Fruit fly (Drosophila melanogaster) whole organism, embryonic: ENCODE results near the gene CG4017.

Experiments
- ATbp ChIP-seq: fragments of 200-800 bp; sonication (Bioruptor generic); optimal IDR thresholded peaks from 2 replicates; lab custom pipeline; 2017; ENCODE audit warnings: missing biosample characterization, mild to moderate bottlenecking, missing genetic modification characterization, missing genetic modification reagents
- BtbVII ChIP-seq: fragments of 200-800 bp; sonication (Bioruptor generic); optimal IDR thresholded peaks from 3 replicates; lab custom pipeline; 2017; ENCODE audit warnings: missing biosample characterization, mild to moderate bottlenecking, missing genetic modification characterization
- CG10147 ChIP-seq: fragments of 200-800 bp; sonication (Bioruptor generic); optimal IDR thresholded peaks from 2 replicates; lab custom pipeline; 2019; ENCODE audit warnings: missing biosample characterization, mild to moderate bottlenecking, missing genetic modification characterization, moderate library complexity
- CG11398 ChIP-seq: fragments of 200-800 bp; sonication (Bioruptor generic); optimal IDR thresholded peaks from 2 replicates; lab custom pipeline; 2016; ENCODE audit warnings: missing biosample characterization, missing genetic modification characterization
- CG11696 ChIP-seq: fragments of 200-800 bp; sonication (Bioruptor generic); IDR thresholded peaks from 2 replicates; pipeline ENCODE4 v1.3.6; 2022; ENCODE audit warnings: missing biosample characterization, missing genetic modification characterization
- CG12071 ChIP-seq: fragments of 200-800 bp; sonication (Bioruptor generic); optimal IDR thresholded peaks from 3 replicates; lab custom pipeline; 2018; ENCODE audit warnings: missing biosample characterization, mild to moderate bottlenecking, missing genetic modification characterization
- CG12104 ChIP-seq: fragments of 200-800 bp; sonication (Bioruptor generic); optimal IDR thresholded peaks from 3 replicates; lab custom pipeline; 2016; ENCODE audit warnings: missing biosample characterization, missing genetic modification characterization
- CG15011 ChIP-seq: fragments of 200-800 bp; sonication (Bioruptor generic); optimal IDR thresholded peaks from 3 replicates; lab custom pipeline; 2018; ENCODE audit warnings: missing biosample characterization, mild to moderate bottlenecking, missing genetic modification characterization
- CG15269 ChIP-seq: fragments of 200-800 bp; sonication (Bioruptor generic); optimal IDR thresholded peaks from 2 replicates; lab custom pipeline; 2018; ENCODE audit warnings: missing biosample characterization, mild to moderate bottlenecking, missing genetic modification characterization, moderate library complexity
- CG15514 ChIP-seq: fragments of 200-800 bp; sonication (Bioruptor generic); optimal IDR thresholded peaks from 3 replicates; lab custom pipeline; 2017; ENCODE audit warnings: missing biosample characterization, missing genetic modification characterization, mild to moderate bottlenecking, moderate library complexity, missing genetic modification reagents
- CG16813 ChIP-seq: fragments of 200-800 bp; sonication (Bioruptor generic); IDR thresholded peaks from 3 replicates; pipeline ENCODE4 v1.3.6; 2022; ENCODE audit warnings: missing biosample characterization, missing genetic modification characterization; ENCODE audit not compliant: partially characterized antibody
- CG18764 ChIP-seq: fragments of 200-800 bp; sonication (Bioruptor generic); optimal IDR thresholded peaks from 3 replicates; lab custom pipeline; 2016; ENCODE audit warnings: missing biosample characterization, missing genetic modification characterization
- CG2116 ChIP-seq: fragments of 200-800 bp; sonication (Bioruptor generic); optimal IDR thresholded peaks from 3 replicates; lab custom pipeline; 2018; ENCODE audit warnings: missing biosample characterization, mild to moderate bottlenecking, missing genetic modification characterization
- CG2120 ChIP-seq: fragments of 200-800 bp; sonication (Bioruptor generic); optimal IDR thresholded peaks from 3 replicates; lab custom pipeline; 2016; ENCODE audit warnings: missing biosample characterization, missing genetic modification characterization
- CG2875 ChIP-seq: fragments of 200-800 bp; sonication (Bioruptor generic); optimal IDR thresholded peaks from 2 replicates; lab custom pipeline; 2017; ENCODE audit warnings: missing biosample characterization, mild to moderate bottlenecking, missing genetic modification characterization, missing genetic modification reagents
- CG3407 ChIP-seq: fragments of 200-800 bp; sonication (Bioruptor generic); optimal IDR thresholded peaks from 2 replicates; lab custom pipeline; 2018; ENCODE audit warnings: missing biosample characterization, mild to moderate bottlenecking, missing genetic modification characterization
- CG4424 ChIP-seq: fragments of 200-800 bp; sonication (Bioruptor generic); optimal IDR thresholded peaks from 3 replicates; lab custom pipeline; 2016; ENCODE audit warnings: missing biosample characterization, missing genetic modification characterization
- CG6813 ChIP-seq: fragments of 200-800 bp; sonication (Bioruptor generic); optimal IDR thresholded peaks from 2 replicates; lab custom pipeline; 2017; ENCODE audit warnings: missing biosample characterization, missing genetic modification characterization, mild to moderate bottlenecking, moderate library complexity, missing genetic modification reagents
- CG8944 ChIP-seq: fragments of 200-800 bp; sonication (Bioruptor generic); optimal IDR thresholded peaks from 3 replicates; lab custom pipeline; 2016; ENCODE audit warnings: missing biosample characterization, missing genetic modification characterization
- CG9609 ChIP-seq: fragments of 200-800 bp; sonication (Bioruptor generic); optimal IDR thresholded peaks from 3 replicates; lab custom pipeline; 2016; ENCODE audit warnings: missing biosample characterization, missing genetic modification characterization
- CG9727 ChIP-seq: fragments of 200-800 bp; sonication (Bioruptor generic); optimal IDR thresholded peaks from 3 replicates; lab custom pipeline; 2017; ENCODE audit warnings: missing biosample characterization, mild to moderate bottlenecking, missing genetic modification characterization
- E2f2 ChIP-seq: fragments of 200-800 bp; sonication (Bioruptor generic); IDR thresholded peaks from 2 replicates; pipeline ENCODE4 v1.3.6; 2022; ENCODE audit warnings: missing biosample characterization, missing genetic modification characterization
- Fer2 ChIP-seq: fragments of 200-800 bp; sonication (Bioruptor generic); optimal IDR thresholded peaks from 2 replicates; lab custom pipeline; 2018; ENCODE audit warnings: missing biosample characterization, mild to moderate bottlenecking, missing genetic modification characterization, moderate library complexity
- HLH54F ChIP-seq: fragments of 200-800 bp; sonication (Bioruptor generic); optimal IDR thresholded peaks from 3 replicates; lab custom pipeline; 2016; ENCODE audit warnings: missing biosample characterization, missing genetic modification characterization
- Hmr ChIP-seq: fragments of 200-800 bp; sonication (Bioruptor generic); optimal IDR thresholded peaks from 3 replicates; lab custom pipeline; 2017; ENCODE audit warnings: mild to moderate bottlenecking, missing biosample characterization, missing genetic modification reagents, missing genetic modification characterization
- Mrtf ChIP-seq: fragments of 200-800 bp; sonication (Bioruptor generic); IDR thresholded peaks from 3 replicates; pipeline ENCODE4 v1.3.6; 2022; ENCODE audit warnings: missing biosample characterization, missing genetic modification characterization
- NC2β ChIP-seq: fragments of 200-800 bp; sonication (Bioruptor generic); optimal IDR thresholded peaks from 2 replicates; lab custom pipeline; 2016; ENCODE audit warnings: missing biosample characterization, missing genetic modification characterization
- NK7.1 ChIP-seq: fragments of 200-800 bp; sonication (Bioruptor generic); optimal IDR thresholded peaks from 3 replicates; lab custom pipeline; 2016; ENCODE audit warnings: missing biosample characterization, missing genetic modification characterization
- Pdp1 ChIP-seq, 2 experiments: fragments of 200-800 bp; sonication (Bioruptor generic); optimal IDR thresholded peaks; 3 replicates each; lab custom pipeline; 2016; ENCODE audit warnings: missing biosample characterization in 2 of 2, missing genetic modification characterization in 2 of 2, mild to moderate bottlenecking in 1 of 2, moderate library complexity in 1 of 2
- Poxn ChIP-seq: fragments of 200-800 bp; sonication (Bioruptor generic); IDR thresholded peaks from 2 replicates; pipeline ENCODE4 v1.3.6; 2022; ENCODE audit warnings: missing biosample characterization, missing genetic modification characterization
- Sox100B ChIP-seq: fragments of 200-800 bp; sonication (Bioruptor generic); optimal IDR thresholded peaks from 3 replicates; lab custom pipeline; 2018; ENCODE audit warnings: missing biosample characterization, mild to moderate bottlenecking, missing genetic modification characterization
- al ChIP-seq: fragments of 200-800 bp; sonication (Bioruptor generic); IDR thresholded peaks from 2 replicates; pipeline ENCODE4 v1.3.6; 2022; ENCODE audit warnings: missing biosample characterization, missing genetic modification characterization
- bab2 ChIP-seq: fragments of 200-800 bp; sonication (Bioruptor generic); optimal IDR thresholded peaks from 2 replicates; lab custom pipeline; 2016; ENCODE audit warnings: missing biosample characterization, missing genetic modification characterization
- bcd ChIP-seq: fragments of 200-800 bp; sonication (Bioruptor generic); optimal IDR thresholded peaks from 2 replicates; lab custom pipeline; 2017; ENCODE audit warnings: missing biosample characterization, mild to moderate bottlenecking, missing genetic modification characterization
- caup ChIP-seq: fragments of 200-800 bp; sonication (Bioruptor generic); optimal IDR thresholded peaks from 3 replicates; lab custom pipeline; 2017; ENCODE audit warnings: missing biosample characterization, mild to moderate bottlenecking, missing genetic modification characterization, moderate library complexity; ENCODE audit not compliant: severe bottlenecking
- crc ChIP-seq: fragments of 200-800 bp; sonication (Bioruptor generic); optimal IDR thresholded peaks from 2 replicates; lab custom pipeline; 2016; ENCODE audit warnings: missing biosample characterization, missing genetic modification characterization
- dimm ChIP-seq: fragments of 200-800 bp; sonication (Bioruptor generic); IDR thresholded peaks from 2 replicates; pipeline ENCODE4 v1.3.6; 2022; ENCODE audit warnings: missing biosample characterization, missing genetic modification characterization
- dpn ChIP-seq, 2 experiments: fragments of 200-800 bp; sonication (Bioruptor generic); optimal IDR thresholded peaks; 3 replicates each; lab custom pipeline; 2016; ENCODE audit warnings: missing biosample characterization in 2 of 2, missing genetic modification characterization in 2 of 2
- exex ChIP-seq: fragments of 200-800 bp; sonication (Bioruptor generic); optimal IDR thresholded peaks from 4 replicates; lab custom pipeline; 2018; ENCODE audit warnings: missing biosample characterization, mild to moderate bottlenecking, missing genetic modification characterization, moderate library complexity
- her ChIP-seq: fragments of 200-800 bp; sonication (Bioruptor generic); optimal IDR thresholded peaks from 2 replicates; lab custom pipeline; 2016; ENCODE audit warnings: missing biosample characterization, missing genetic modification characterization
- maf-S ChIP-seq: fragments of 200-800 bp; sonication (Bioruptor generic); optimal IDR thresholded peaks from 2 replicates; lab custom pipeline; 2016; ENCODE audit warnings: missing biosample characterization, missing genetic modification characterization
- mirr ChIP-seq: fragments of 200-800 bp; sonication (Bioruptor generic); optimal IDR thresholded peaks from 3 replicates; lab custom pipeline; 2018; ENCODE audit warnings: missing biosample characterization, mild to moderate bottlenecking, missing genetic modification characterization
- onecut ChIP-seq: fragments of 200-800 bp; sonication (Bioruptor generic); IDR thresholded peaks from 2 replicates; pipeline ENCODE4 v1.3.6; 2022; ENCODE audit warnings: missing biosample characterization, missing genetic modification characterization
- pnt ChIP-seq: fragments of 200-800 bp; sonication (Bioruptor generic); optimal IDR thresholded peaks from 3 replicates; lab custom pipeline; 2016; ENCODE audit warnings: missing biosample characterization, missing genetic modification characterization
- sc ChIP-seq, 3 experiments: fragments of >200 bp in 2 of 3; fragments of 200-800 bp in 1 of 3; sonication (Bioruptor generic) in 1 of 3; optimal IDR thresholded peaks; 2 replicates in 2 of 3; 3 replicates in 1 of 3; lab custom pipeline; 2017; ENCODE audit warnings: mild to moderate bottlenecking in 1 of 3, missing biosample characterization in 1 of 3, missing genetic modification characterization in 1 of 3, missing genetic modification reagents in 1 of 3
- sens ChIP-seq: fragments of 200-800 bp; sonication (Bioruptor generic); peaks from one replicate; lab custom pipeline; 2016; ENCODE audit warnings: missing biosample characterization, missing genetic modification characterization
- tio ChIP-seq: fragments of 200-800 bp; sonication (Bioruptor generic); optimal IDR thresholded peaks from 2 replicates; lab custom pipeline; 2017; ENCODE audit warnings: missing biosample characterization, missing genetic modification characterization, inconsistent platforms
- z ChIP-seq: fragments of 200-800 bp; sonication (Bioruptor generic); IDR thresholded peaks from 3 replicates; pipeline ENCODE4 v1.3.6; 2022; ENCODE audit warnings: missing biosample characterization, missing genetic modification characterization
- zfh1 ChIP-seq: fragments of 200-800 bp; sonication (Bioruptor generic); IDR thresholded peaks from 3 replicates; pipeline ENCODE4 v1.3.6; 2022; ENCODE audit warnings: missing biosample characterization, missing genetic modification characterization

Gene CG4017

dm6 chr2L:9774980-9775628, 8.2 kb downstream of the CG4017 start, which contains the start of the genes ppk11 and ppk16 (continued):
- TF ChIP-seq z (GFP tag; lab: Robert Waterston, UW): no peak
- TF ChIP-seq her: no peak
- peak; percentile 48 for TF ChIP-seq CG18764 (GFP tag; lab: Kevin White, UChicago)
- no peak for TF ChIP-seq CG2120 (GFP tag; lab: Kevin White, UChicago)
- TF ChIP-seq CG10147 (GFP tag; lab: Kevin White, UChicago): no peak
- TF ChIP-seq CG8944: no peak
- TF ChIP-seq sc (optimal IDR thresholded peaks at IDR 0.05; lab: Kevin White, UChicago): no peak
- peak; percentile 7 for TF ChIP-seq sc (GFP tag; optimal IDR thresholded peaks at IDR 0.05; lab: Kevin White, UChicago)
- peak; percentile 39 for TF ChIP-seq CG4424 (GFP tag; lab: Kevin White, UChicago)
- TF ChIP-seq Sox100B: peak; percentile 19
- no peak for TF ChIP-seq Poxn (GFP tag; lab: Robert Waterston, UW)
- TF ChIP-seq CG11398: peak; percentile 54
- TF ChIP-seq dimm (GFP tag; lab: Robert Waterston, UW): no peak
- peak; percentile 31 for TF ChIP-seq CG12071
- TF ChIP-seq CG9609 (GFP tag; lab: Kevin White, UChicago): peak; percentile 10
- peak; percentile 15 for TF ChIP-seq BtbVII
- TF ChIP-seq ATbp (GFP tag; lab: Kevin White, UChicago): peak; percentile 9
- TF ChIP-seq CG2116 (GFP tag; lab: Kevin White, UChicago): peak; percentile 14
- TF ChIP-seq pnt (GFP tag; lab: Kevin White, UChicago): peak; percentile 15
- peak; percentile 47 for TF ChIP-seq CG2875 (GFP tag; lab: Kevin White, UChicago)
- peak; percentile 32 for TF ChIP-seq NK7.1 (GFP tag; lab: Kevin White, UChicago)
- peak; percentile 63 for TF ChIP-seq bab2 (GFP tag; lab: Kevin White, UChicago)
- peak; percentile 49 for TF ChIP-seq CG9727 (GFP tag; lab: Kevin White, UChicago)
- TF ChIP-seq caup (GFP tag; lab: Kevin White, UChicago): peak; percentile 35
- TF ChIP-seq onecut: no peak
- TF ChIP-seq crc (GFP tag; lab: Kevin White, UChicago): peak; percentile 12
- peak; percentile 65 for TF ChIP-seq Hmr (GFP tag; lab: Kevin White, UChicago)
- TF ChIP-seq Fer2 (tag; lab: Kevin White, UChicago): no peak
- TF ChIP-seq CG11696 (GFP tag; lab: Robert Waterston, UW): no peak
- no peak for TF ChIP-seq CG16813
- peak; percentile 2 for TF ChIP-seq maf-S (GFP tag; lab: Kevin White, UChicago)
- TF ChIP-seq sens (GFP tag; lab: Kevin White, UChicago): peak; percentile 86
- TF ChIP-seq CG15269: no peak
- TF ChIP-seq CG15011: peak; percentile 23
- peak in 1 of 2 experiments; percentile 38 for TF ChIP-seq dpn (GFP tag; optimal IDR thresholded peaks at IDR 0.05; lab: Kevin White, UChicago)
- TF ChIP-seq E2f2 (GFP tag; lab: Robert Waterston, UW): 0 out of 2 replicates have a peak, but pooled peaks have one; percentile 20
- TF ChIP-seq tio (GFP tag; lab: Kevin White, UChicago): peak; percentile 30
- no peak for TF ChIP-seq Pdp1 (GFP tag; optimal IDR thresholded peaks at IDR 0.05; lab: Kevin White, UChicago)
- peak; percentile 46 for TF ChIP-seq CG6813 (GFP tag; lab: Kevin White, UChicago)
- peak; percentile 38 for TF ChIP-seq CG15514 (GFP tag; lab: Kevin White, UChicago)
- TF ChIP-seq zfh1 (GFP tag; lab: Robert Waterston, UW): 0 out of 3 replicates have a peak, but pooled peaks have one; percentile 25
- no peak for TF ChIP-seq CG12104 (GFP tag; lab: Kevin White, UChicago)
- peak; percentile 10 for TF ChIP-seq bcd (GFP tag; lab: Kevin White, UChicago)
- TF ChIP-seq mirr (GFP tag; lab: Kevin White, UChicago): no peak
- TF ChIP-seq al (GFP tag; lab: Robert Waterston, UW): 0 out of 2 replicates have a peak, but pooled peaks have one; percentile 11
- peak; percentile 13 for TF ChIP-seq NC2β (GFP tag; lab: Kevin White, UChicago)
- TF ChIP-seq Mrtf (GFP tag; lab: Robert Waterston, UW): no peak
- no peak for TF ChIP-seq exex (tag; lab: Kevin White, UChicago)
- TF ChIP-seq CG3407: no peak
- TF ChIP-seq HLH54F (GFP tag; lab: Kevin White, UChicago): no peak
